Fruit fly (Drosophila melanogaster) whole organism, wandering third instar larva: ENCODE results near the gene Cpr67Fa1.

ENCODE experiments used
- CG9705 ChIP-seq: fragments of 200-800 bp; sonication (Bioruptor generic); optimal IDR thresholded peaks from 2 replicates; lab custom pipeline; 2018; ENCODE audit warnings: missing biosample characterization, mild to moderate bottlenecking, missing genetic modification characterization
- Hr78 ChIP-seq: fragments of >200 bp; optimal IDR thresholded peaks from 2 replicates; lab custom pipeline; 2017; ENCODE audit warnings: missing biosample characterization, missing genetic modification characterization
- Myc ChIP-seq: fragments of >200 bp; optimal IDR thresholded peaks from 2 replicates; lab custom pipeline; 2017
- br ChIP-seq: fragments of 200-800 bp; sonication (Bioruptor generic); optimal IDR thresholded peaks from 2 replicates; lab custom pipeline; 2016; ENCODE audit warnings: missing biosample characterization, missing genetic modification characterization
- dl ChIP-seq, 2 experiments: fragments of 175-275, 200-275 bp in 1 of 2; fragments of 200-275 bp in 1 of 2; sonication (Bioruptor generic); optimal IDR thresholded peaks; lab custom pipeline; 2018; ENCODE audit warnings: mild to moderate bottlenecking in 2 of 2, missing biosample characterization in 2 of 2, missing genetic modification characterization in 2 of 2, moderate library complexity in 2 of 2; ENCODE audit not compliant: partially characterized antibody in 2 of 2, insufficient read depth in 1 of 2

- no peak for TF ChIP-seq Hr78 (GFP tag; lab: Kevin White, UChicago)
- no peak for TF ChIP-seq Myc (lab: Kevin White, UChicago)
- no peak for TF ChIP-seq dl (GFP tag; optimal IDR thresholded peaks at IDR 0.05; lab: Kevin White, UChicago; ENCODE audit: insufficient read depth in 1 of 2, partially characterized antibody in 2 of 2)
- no peak for TF ChIP-seq CG9705 (GFP tag; lab: Kevin White, UChicago)
- no peak for TF ChIP-seq br (GFP tag; lab: Kevin White, UChicago)
These were observed 644 bp upstream of the Cpr67Fa1 start for dm6 chr3L:10889000-10889691.
